Fruit fly (Drosophila melanogaster) Kc167 (cell line): ENCODE measurements around the gene Nepl17.

Experiments
- insv ChIP-seq: fragments of >200 bp; optimal IDR thresholded peaks from 3 replicates; lab custom pipeline; 2018; ENCODE audit warnings: missing external identifiers
- psq ChIP-seq: fragments of >200 bp; optimal IDR thresholded peaks from 2 replicates; lab custom pipeline; 2017; ENCODE audit warnings: missing external identifiers

DNA sequence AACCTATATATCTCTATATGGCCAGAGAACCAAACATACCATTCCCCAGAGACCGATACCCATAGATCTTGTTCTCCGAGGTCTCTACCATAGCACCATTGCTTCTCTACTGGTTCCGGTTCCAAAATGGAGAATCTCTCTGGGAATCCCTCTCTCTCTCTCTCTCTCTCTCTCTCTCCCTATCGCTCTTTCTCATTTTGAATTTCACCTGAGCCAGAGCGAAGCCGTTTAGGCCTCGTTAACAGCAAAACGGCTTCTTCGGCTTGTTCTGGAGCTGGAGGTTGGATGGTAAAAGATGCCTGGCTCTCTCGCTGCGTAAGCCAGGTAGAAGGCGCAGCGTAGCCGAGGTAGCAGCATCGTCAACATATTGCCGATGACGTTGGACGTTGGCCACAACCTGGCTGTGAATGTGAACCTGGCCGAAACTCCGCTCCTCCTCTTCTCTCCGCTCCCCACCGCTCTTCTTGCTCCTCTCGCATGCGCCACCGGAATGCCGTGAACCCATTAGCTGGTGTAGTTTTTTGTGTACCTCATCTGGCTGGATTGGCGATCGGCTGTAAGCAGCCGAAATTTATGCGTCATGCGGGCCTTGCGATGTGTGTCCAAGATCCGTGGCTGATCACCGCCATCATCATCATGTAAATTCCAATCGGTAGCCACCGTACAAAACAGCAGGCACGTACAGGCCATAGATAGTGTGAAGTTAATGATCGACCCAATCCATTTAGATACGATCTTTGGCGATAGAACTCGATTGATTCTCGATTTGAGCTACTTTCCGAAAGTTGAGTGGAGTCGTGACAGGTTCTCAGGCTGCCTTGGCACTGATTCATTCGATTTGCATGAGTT is 11.2 kb upstream of the Nepl17 start:
- TF ChIP-seq psq (no peak), insv (no peak)
